Worm (Caenorhabditis elegans): Measurements from ENCODE around the gene T02E9.5.

- TF ChIP-seq aptf-3 (GFP tag; IDR thresholded peaks at IDR 0.05) = no peak
- no peak for TF ChIP-seq let-526 (GFP tag; IDR thresholded peaks at IDR 0.05)
- no peak for TF ChIP-seq F39B2.1 (GFP tag; IDR thresholded peaks at IDR 0.05)
- no peak for TF ChIP-seq ama-1 (optimal IDR thresholded peaks at IDR 0.05)
- no peak for TF ChIP-seq ama-1 (GFP tag; optimal IDR thresholded peaks at IDR 0.05)
- TF ChIP-seq mes-4 (tag; optimal IDR thresholded peaks at IDR 0.05) = no peak
- no peak for TF ChIP-seq him-1 (tag; optimal IDR thresholded peaks at IDR 0.05)
- TF ChIP-seq nhr-27 (tag; optimal IDR thresholded peaks at IDR 0.05) = no peak
- TF ChIP-seq nfya-1 (tag; optimal IDR thresholded peaks at IDR 0.05; ENCODE audit: borderline replicate concordance, insufficient read depth) = no peak
- no peak for TF ChIP-seq Y67H2A.10 (GFP tag; conservative IDR thresholded peaks at IDR 0.05)
- TF ChIP-seq dpff-1 (tag; optimal IDR thresholded peaks at IDR 0.05) = no peak
- no peak for TF ChIP-seq pbrm-1 (GFP tag; IDR thresholded peaks at IDR 0.05)
- TF ChIP-seq attf-5 (GFP tag; optimal IDR thresholded peaks at IDR 0.05) = no peak
- no peak for TF ChIP-seq unc-62 (GFP tag; optimal IDR thresholded peaks at IDR 0.05)
These were observed 29.1 kb upstream of the T02E9.5 start for ce11 chrV:11312904-11313303.

Measured in whole organism, young adult.